Worm (Caenorhabditis elegans) whole organism, young adult: ENCODE results near the gene haf-1.

Experiments
- Y53G8AR.9 ChIP-seq: fragments of 200-800 bp; sonication (Bioruptor generic); conservative IDR thresholded peaks from 2 replicates; pipeline ENCODE4 v1.3.6; 2022; ENCODE audit warnings: missing genetic modification reagents, missing genetic modification characterization, missing compliant biosample characterization
- ZK185.1 ChIP-seq: sonication (generic microtip); optimal IDR thresholded peaks from 2 replicates; lab custom pipeline; 2016; ENCODE audit warnings: mild to moderate bottlenecking, missing genetic modification characterization, missing compliant biosample characterization; ENCODE audit not compliant: poor library complexity, severe bottlenecking
- ama-1 ChIP-seq, 3 experiments: fragments of 150-350 bp in 1 of 3; sonication (generic microtip) in 2 of 3; optimal IDR thresholded peaks; 2 replicates each; lab custom pipeline; 2014 to 2018; ENCODE audit warnings: missing biosample characterization in 2 of 3, missing genetic modification characterization in 2 of 3, missing genetic modification reagents in 2 of 3
- ceh-40 ChIP-seq: fragments of 200-800 bp; sonication (Bioruptor generic); IDR thresholded peaks from 2 replicates; pipeline ENCODE4 v1.3.6; 2022; ENCODE audit warnings: missing genetic modification characterization, missing compliant biosample characterization
- die-1 ChIP-seq: sonication (generic microtip); optimal IDR thresholded peaks from 2 replicates; lab custom pipeline; 2016; ENCODE audit warnings: missing genotype, mild to moderate bottlenecking, missing genetic modification characterization, missing compliant biosample characterization
- dox-1 ChIP-seq: fragments of 200-800 bp; sonication (Bioruptor generic); IDR thresholded peaks from 2 replicates; pipeline ENCODE4 v1.3.6; 2022; ENCODE audit warnings: missing genetic modification reagents, missing genetic modification characterization, missing compliant biosample characterization
- madf-6 ChIP-seq: fragments of 200-800 bp; sonication (Bioruptor generic); IDR thresholded peaks from 2 replicates; pipeline ENCODE4 v1.3.6; 2022; ENCODE audit warnings: missing genetic modification reagents, missing genetic modification characterization, missing compliant biosample characterization
- pha-4 ChIP-seq: fragments of 150-350 bp; sonication (generic microtip); optimal IDR thresholded peaks from 2 replicates; lab custom pipeline; 2014; ENCODE audit warnings: missing biosample characterization, missing genetic modification reagents, missing genetic modification characterization
- sptf-2 ChIP-seq: fragments of 200-800 bp; sonication (Bioruptor generic); optimal IDR thresholded peaks from 2 replicates; lab custom pipeline; 2018; ENCODE audit warnings: mild to moderate bottlenecking, missing genetic modification characterization, missing compliant biosample characterization
- zim-3 ChIP-seq: sonication (generic microtip); optimal IDR thresholded peaks from 2 replicates; lab custom pipeline; 2017; ENCODE audit warnings: mild to moderate bottlenecking, missing genetic modification characterization, moderate library complexity, missing compliant biosample characterization

ce11 chrIV:17351586-17351985 lies 24.6 kb upstream of the haf-1 start, which contains the start of gene clec-199:
- TF ChIP-seq zim-3 (tag; lab: Kevin White, UChicago) (no peak), pha-4 (tag; lab: Kevin White, UChicago) (no peak), madf-6 (GFP tag; lab: Robert Waterston, UW) (no peak), ama-1 (optimal IDR thresholded peaks at IDR 0.05; lab: Kevin White, UChicago) (no peak), ama-1 (GFP tag; optimal IDR thresholded peaks at IDR 0.05; lab: Kevin White, UChicago) (no peak), dox-1 (no peak), sptf-2 (GFP tag; lab: Kevin White, UChicago) (no peak), die-1 (tag; lab: Kevin White, UChicago) (no peak), ceh-40 (no peak), Y53G8AR.9 (GFP tag; lab: Robert Waterston, UW) (no peak), ZK185.1 (tag; lab: Kevin White, UChicago) (no peak)
